Worm (Caenorhabditis elegans) whole organism, late embryonic: ENCODE measurements around the gene eif-1.

Experiments
- C08G9.2 ChIP-seq: sonication (generic microtip); optimal IDR thresholded peaks from 2 replicates; lab custom pipeline; 2016; ENCODE audit warnings: mild to moderate bottlenecking, missing genetic modification characterization, moderate library complexity, missing compliant biosample characterization
- F13H6.1 ChIP-seq: sonication (generic microtip); optimal IDR thresholded peaks from 2 replicates; lab custom pipeline; 2016; ENCODE audit warnings: missing genetic modification characterization, missing compliant biosample characterization
- K09A11.1 ChIP-seq: sonication (generic microtip); optimal IDR thresholded peaks from 2 replicates; lab custom pipeline; 2017; ENCODE audit warnings: antibody characterized with exemption, mild to moderate bottlenecking, missing genetic modification characterization, missing compliant biosample characterization; ENCODE audit not compliant: insufficient read depth
- T23F11.4 ChIP-seq: fragments of 200-800 bp; sonication (Bioruptor generic); optimal IDR thresholded peaks from 2 replicates; lab custom pipeline; 2018; ENCODE audit warnings: mild to moderate bottlenecking, missing genetic modification characterization, missing compliant biosample characterization
- Y22D7AL.16 ChIP-seq: sonication (generic microtip); optimal IDR thresholded peaks from 2 replicates; lab custom pipeline; 2016; ENCODE audit warnings: missing genetic modification characterization, missing compliant biosample characterization
- ama-1 ChIP-seq: fragments of 150-350 bp; optimal IDR thresholded peaks from 2 replicates; lab custom pipeline; 2014
- ceh-18 ChIP-seq: sonication (generic microtip); optimal IDR thresholded peaks from 2 replicates; lab custom pipeline; 2016; ENCODE audit warnings: missing genetic modification characterization, missing compliant biosample characterization
- ceh-2 ChIP-seq: sonication (generic microtip); optimal IDR thresholded peaks from 2 replicates; lab custom pipeline; 2016; ENCODE audit warnings: missing genotype, missing genetic modification characterization, missing compliant biosample characterization
- ceh-30 ChIP-seq: fragments of 150-350 bp; optimal IDR thresholded peaks from 2 replicates; lab custom pipeline; 2014; ENCODE audit warnings: missing biosample characterization, missing genetic modification characterization
- ceh-31 ChIP-seq: sonication (generic microtip); optimal IDR thresholded peaks from 2 replicates; lab custom pipeline; 2016; ENCODE audit warnings: missing genetic modification characterization, missing compliant biosample characterization
- ceh-34 ChIP-seq: sonication (generic microtip); optimal IDR thresholded peaks from 2 replicates; lab custom pipeline; 2016; ENCODE audit warnings: mild to moderate bottlenecking, missing genetic modification characterization, missing compliant biosample characterization
- ceh-45 ChIP-seq: fragments of 200-800 bp; sonication (Bioruptor generic); IDR thresholded peaks from 2 replicates; pipeline ENCODE4 v1.3.6; 2022; ENCODE audit warnings: missing genetic modification reagents, missing genetic modification characterization, missing compliant biosample characterization
- ceh-48 ChIP-seq: sonication (generic microtip); optimal IDR thresholded peaks from 2 replicates; lab custom pipeline; 2016; ENCODE audit warnings: missing genetic modification characterization, inconsistent platforms, missing compliant biosample characterization
- ceh-9 ChIP-seq: sonication (generic microtip); optimal IDR thresholded peaks from 2 replicates; lab custom pipeline; 2016; ENCODE audit warnings: mild to moderate bottlenecking, missing genetic modification characterization, inconsistent platforms, missing compliant biosample characterization
- che-1 ChIP-seq: sonication (generic microtip); optimal IDR thresholded peaks from 2 replicates; lab custom pipeline; 2016; ENCODE audit warnings: mild to moderate bottlenecking, missing genetic modification characterization, missing compliant biosample characterization
- dmd-4 ChIP-seq: sonication (generic microtip); optimal IDR thresholded peaks from 2 replicates; lab custom pipeline; 2016; ENCODE audit warnings: borderline replicate concordance, missing genetic modification characterization, missing compliant biosample characterization
- ets-4 ChIP-seq: sonication (generic microtip); optimal IDR thresholded peaks from 2 replicates; lab custom pipeline; 2016; ENCODE audit warnings: missing genetic modification characterization, missing compliant biosample characterization
- fkh-10 ChIP-seq: fragments of 150-350 bp; optimal IDR thresholded peaks from 2 replicates; lab custom pipeline; 2014; ENCODE audit warnings: missing biosample characterization, missing genetic modification reagents, missing genetic modification characterization
- fkh-6 ChIP-seq: sonication (generic microtip); optimal IDR thresholded peaks from 2 replicates; lab custom pipeline; 2016; ENCODE audit warnings: missing genetic modification characterization, missing compliant biosample characterization
- hlh-15 ChIP-seq: sonication (generic microtip); optimal IDR thresholded peaks from 2 replicates; lab custom pipeline; 2016; ENCODE audit warnings: missing genetic modification characterization, missing compliant biosample characterization
- hlh-6 ChIP-seq: sonication (generic microtip); optimal IDR thresholded peaks from 2 replicates; lab custom pipeline; 2016; ENCODE audit warnings: missing genotype, missing genetic modification characterization, missing compliant biosample characterization
- hlh-8 ChIP-seq: sonication (generic microtip); optimal IDR thresholded peaks from 2 replicates; lab custom pipeline; 2016; ENCODE audit warnings: missing genotype, missing genetic modification characterization, missing compliant biosample characterization
- lin-11 ChIP-seq: fragments of 200-800 bp; sonication (Bioruptor generic); optimal IDR thresholded peaks from 2 replicates; lab custom pipeline; 2018; ENCODE audit warnings: mild to moderate bottlenecking, missing genetic modification characterization, missing compliant biosample characterization
- madf-2 ChIP-seq: sonication (generic microtip); optimal IDR thresholded peaks from 2 replicates; lab custom pipeline; 2017; ENCODE audit warnings: missing genetic modification characterization, missing compliant biosample characterization
- mec-3 ChIP-seq: sonication (generic microtip); optimal IDR thresholded peaks from 2 replicates; lab custom pipeline; 2016; ENCODE audit warnings: borderline replicate concordance, missing genetic modification characterization, missing compliant biosample characterization
- nfya-1 ChIP-seq: sonication (generic microtip); optimal IDR thresholded peaks from 2 replicates; lab custom pipeline; 2017; ENCODE audit warnings: missing genetic modification characterization, mild to moderate bottlenecking, missing compliant biosample characterization, antibody characterized with exemption, moderate library complexity
- nhr-11 ChIP-seq: fragments of 150-350 bp; optimal IDR thresholded peaks from 2 replicates; lab custom pipeline; 2014; ENCODE audit warnings: missing biosample characterization, missing genetic modification characterization
- npax-4 ChIP-seq: sonication (generic microtip); optimal IDR thresholded peaks from 2 replicates; lab custom pipeline; 2016; ENCODE audit warnings: missing genetic modification characterization, missing compliant biosample characterization
- odd-2 ChIP-seq: sonication (generic microtip); optimal IDR thresholded peaks from 2 replicates; lab custom pipeline; 2017; ENCODE audit warnings: antibody characterized with exemption, mild to moderate bottlenecking, missing genetic modification characterization, missing compliant biosample characterization
- pat-9 ChIP-seq: fragments of 200-800 bp; sonication (Bioruptor generic); optimal IDR thresholded peaks from 2 replicates; lab custom pipeline; 2018; ENCODE audit warnings: mild to moderate bottlenecking, missing genetic modification characterization, moderate library complexity, missing compliant biosample characterization
- pax-1 ChIP-seq: fragments of 150-350 bp; optimal IDR thresholded peaks from 2 replicates; lab custom pipeline; 2014; ENCODE audit warnings: missing biosample characterization, missing genetic modification characterization
- pha-2 ChIP-seq: sonication (generic microtip); optimal IDR thresholded peaks from 2 replicates; lab custom pipeline; 2017; ENCODE audit warnings: mild to moderate bottlenecking, missing genetic modification characterization, missing compliant biosample characterization
- pha-4 ChIP-seq: fragments of 150-350 bp; optimal IDR thresholded peaks from 2 replicates; lab custom pipeline; 2018; ENCODE audit warnings: missing biosample characterization, missing genetic modification reagents, missing genetic modification characterization
- pqm-1 ChIP-seq: sonication (generic microtip); optimal IDR thresholded peaks from 2 replicates; lab custom pipeline; 2016; ENCODE audit warnings: missing genetic modification characterization, missing compliant biosample characterization
- pros-1 ChIP-seq: fragments of 150-350 bp; optimal IDR thresholded peaks from 2 replicates; lab custom pipeline; 2014; ENCODE audit warnings: missing biosample characterization, missing genetic modification reagents, missing genetic modification characterization
- rnt-1 ChIP-seq: sonication (generic microtip); optimal IDR thresholded peaks from 2 replicates; lab custom pipeline; 2016; ENCODE audit warnings: missing genetic modification characterization, missing compliant biosample characterization
- sox-4 ChIP-seq: sonication (generic microtip); optimal IDR thresholded peaks from 2 replicates; lab custom pipeline; 2017; ENCODE audit warnings: mild to moderate bottlenecking, missing genetic modification characterization, inconsistent platforms, missing compliant biosample characterization
- tbx-2 ChIP-seq: sonication (generic microtip); optimal IDR thresholded peaks from 2 replicates; lab custom pipeline; 2016; ENCODE audit warnings: missing genetic modification characterization, missing compliant biosample characterization
- unc-42 ChIP-seq: sonication (generic microtip); optimal IDR thresholded peaks from 2 replicates; lab custom pipeline; 2016; ENCODE audit warnings: missing genotype, missing genetic modification characterization, missing compliant biosample characterization
- unc-55 ChIP-seq: sonication (generic microtip); optimal IDR thresholded peaks from 2 replicates; lab custom pipeline; 2017; ENCODE audit warnings: missing biosample characterization, missing genetic modification reagents, missing genetic modification characterization
- unc-86 ChIP-seq: sonication (generic microtip); optimal IDR thresholded peaks from 2 replicates; lab custom pipeline; 2016; ENCODE audit warnings: missing genetic modification characterization, missing compliant biosample characterization
- zip-5 ChIP-seq: sonication (generic microtip); optimal IDR thresholded peaks from 2 replicates; lab custom pipeline; 2016; ENCODE audit warnings: missing genetic modification characterization, missing compliant biosample characterization
- ztf-16 ChIP-seq: sonication (generic microtip); optimal IDR thresholded peaks from 2 replicates; lab custom pipeline; 2017; ENCODE audit warnings: missing genetic modification characterization, missing compliant biosample characterization

The eif-1 gene

DNA sequence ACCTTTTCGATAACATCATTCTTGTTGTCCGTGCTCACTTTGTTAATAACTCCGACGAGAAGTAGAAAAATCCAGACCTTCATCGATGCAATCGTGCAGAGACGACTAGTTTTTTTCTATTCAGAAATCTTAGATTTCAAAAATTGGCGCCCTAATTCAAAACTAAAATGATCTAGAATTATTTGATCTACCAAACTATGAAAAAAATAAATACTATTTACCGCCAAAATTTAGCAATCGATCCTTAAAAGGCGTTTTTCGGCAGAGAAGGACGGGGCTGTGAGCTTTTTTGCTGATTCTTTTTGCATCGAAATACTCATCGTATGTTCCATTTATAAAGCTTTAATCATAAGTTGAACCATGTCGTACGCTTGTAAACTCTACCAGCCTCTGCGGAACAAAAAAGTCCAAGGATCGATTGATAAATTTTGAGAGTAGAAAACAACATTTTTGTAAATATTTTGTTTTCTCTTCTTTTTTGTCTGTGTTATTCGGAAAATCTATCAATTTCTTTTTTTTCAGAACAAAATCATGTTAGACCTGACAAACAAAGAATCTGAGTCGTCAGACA is 43.9 kb downstream of the eif-1 start, which contains the start of the genes try-1 and zyg-12:
TSS of gene try-1 (minus strand) at position 148 of the 571 bp plus-strand sequence.
TSS of gene zyg-12 (plus strand) at position 521 of the 571 bp plus-strand sequence.
- TF ChIP-seq nhr-11 (tag; lab: Kevin White, UChicago) (no peak), mec-3 (tag; lab: Kevin White, UChicago) (no peak), ceh-48 (no peak), nfya-1 (tag; lab: Kevin White, UChicago) (no peak), tbx-2 (tag; lab: Kevin White, UChicago) (no peak), hlh-8 (tag; lab: Kevin White, UChicago) (no peak), ceh-34 (tag; lab: Kevin White, UChicago) (no peak), dmd-4 (tag; lab: Kevin White, UChicago) (no peak), rnt-1 (no peak), ceh-9 (tag; lab: Kevin White, UChicago) (no peak), pqm-1 (tag; lab: Kevin White, UChicago) (no peak), lin-11 (tag; lab: Kevin White, UChicago) (no peak)

DNA sequence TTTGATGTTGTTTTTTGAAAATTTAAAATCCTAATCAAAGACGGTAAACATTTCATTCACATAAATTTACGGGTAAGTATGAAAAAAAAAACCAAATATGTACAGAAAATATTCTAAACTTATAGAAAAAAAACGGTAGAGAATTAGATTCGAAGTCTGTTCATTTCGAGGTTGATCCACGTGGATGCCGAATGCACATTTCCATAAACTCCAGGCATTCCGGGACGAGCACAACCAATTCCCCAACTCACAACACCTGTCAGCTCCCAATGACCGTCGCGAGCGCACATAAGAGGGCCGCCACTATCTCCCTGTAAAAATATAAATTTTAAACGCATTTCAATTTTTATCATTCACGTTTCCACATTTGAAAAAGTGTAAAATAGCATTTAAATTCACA is 45.3 kb downstream of the eif-1 start:
- TF ChIP-seq unc-86, result no peak
- TF ChIP-seq hlh-15 (tag; lab: Kevin White, UChicago), result no peak
- no peak for TF ChIP-seq hlh-6 (tag; lab: Kevin White, UChicago)
- TF ChIP-seq pros-1 (tag; lab: Kevin White, UChicago), result no peak
- no peak for TF ChIP-seq npax-4 (tag; lab: Kevin White, UChicago)
- no peak for TF ChIP-seq ceh-45
- no peak for TF ChIP-seq pax-1 (tag; lab: Kevin White, UChicago)
- no peak for TF ChIP-seq K09A11.1
- TF ChIP-seq ceh-2 (tag; lab: Kevin White, UChicago), result no peak
- no peak for TF ChIP-seq pha-2 (tag; lab: Kevin White, UChicago)
- no peak for TF ChIP-seq pha-4
- TF ChIP-seq fkh-10 (GFP tag; lab: Kevin White, UChicago), result no peak
- no peak for TF ChIP-seq odd-2 (tag; lab: Kevin White, UChicago)
- TF ChIP-seq ceh-30, result no peak
- TF ChIP-seq fkh-6 (tag; lab: Kevin White, UChicago), result no peak

DNA sequence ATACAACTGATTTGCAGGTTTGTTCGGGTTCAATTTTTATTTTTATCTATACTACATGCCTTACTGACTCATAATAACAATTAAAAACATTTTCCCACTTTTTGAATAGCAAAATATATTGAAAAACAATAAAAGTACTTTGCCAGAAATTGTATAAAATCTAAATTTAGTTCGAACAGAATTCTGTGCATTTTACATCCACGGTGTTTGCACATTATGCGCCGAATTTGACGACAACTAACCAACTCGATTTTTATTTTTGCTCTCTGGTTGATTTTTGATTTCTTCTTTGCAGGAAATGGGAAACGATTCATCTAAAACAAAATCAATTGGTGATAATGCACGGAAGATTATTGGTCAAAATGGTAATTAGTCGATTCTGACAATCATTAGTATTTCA is 46.6 kb downstream of the eif-1 start:
- no peak for TF ChIP-seq odd-2 (tag; lab: Kevin White, UChicago)
- no peak for TF ChIP-seq T23F11.4 (GFP tag; lab: Kevin White, UChicago)
- TF ChIP-seq ama-1 (lab: Kevin White, UChicago), result no peak
- TF ChIP-seq ceh-31 (tag; lab: Kevin White, UChicago), result no peak
- no peak for TF ChIP-seq madf-2 (tag; lab: Kevin White, UChicago)
- no peak for TF ChIP-seq C08G9.2 (tag; lab: Kevin White, UChicago)
- no peak for TF ChIP-seq pat-9 (tag; lab: Kevin White, UChicago)
- no peak for TF ChIP-seq pros-1 (tag; lab: Kevin White, UChicago)
- no peak for TF ChIP-seq sox-4

DNA sequence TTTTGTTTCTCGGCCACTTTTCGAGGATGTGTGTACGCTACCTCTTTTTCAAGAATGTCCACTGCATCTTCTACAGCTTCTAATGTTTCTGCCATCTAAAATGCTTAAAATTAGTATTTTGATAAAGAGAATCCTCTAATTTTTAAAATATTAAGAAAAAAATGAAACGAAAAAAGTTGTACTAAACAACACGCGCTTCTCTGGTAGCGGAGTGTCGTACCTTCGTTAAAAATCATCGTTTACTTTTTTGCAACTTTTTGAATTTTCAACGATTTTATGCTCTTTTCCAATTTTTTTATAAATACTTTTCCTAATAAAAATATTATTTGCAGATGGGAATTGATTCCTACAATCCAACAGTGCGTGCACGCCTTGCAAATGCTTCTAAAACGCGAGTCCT is 47.7 kb downstream of the eif-1 start, which contains the start of the genes gldi-11 and ZK546.2:
TSS of gene gldi-11 (minus strand) at position 95 of the 400 bp plus-strand sequence.
TSS of gene ZK546.2 (plus strand) at position 333 of the 400 bp plus-strand sequence.
- TF ChIP-seq pax-1 (tag; lab: Kevin White, UChicago) (no peak), odd-2 (tag; lab: Kevin White, UChicago) (no peak), ztf-16 (no peak), ceh-31 (tag; lab: Kevin White, UChicago) (no peak), ceh-18 (no peak), F13H6.1 (no peak), mec-3 (tag; lab: Kevin White, UChicago) (no peak), unc-55 (GFP tag; lab: Kevin White, UChicago) (no peak), ceh-9 (tag; lab: Kevin White, UChicago) (no peak), che-1 (tag; lab: Kevin White, UChicago) (no peak), ets-4 (tag; lab: Kevin White, UChicago) (no peak), ceh-48 (no peak), Y22D7AL.16 (tag; lab: Kevin White, UChicago) (no peak), K09A11.1 (no peak), unc-42 (tag; lab: Kevin White, UChicago) (no peak), ceh-34 (tag; lab: Kevin White, UChicago) (no peak), zip-5 (tag; lab: Kevin White, UChicago) (no peak)
